Worm (Caenorhabditis elegans) whole organism, midembryonic: Measurements from ENCODE around the gene npr-43.

Experiments
- T22C8.4 ChIP-seq: fragments of 200-800 bp; sonication (Bioruptor generic); IDR thresholded peaks from 2 replicates; pipeline ENCODE4 v1.3.6; 2022; ENCODE audit warnings: missing genetic modification characterization, missing compliant biosample characterization
- cog-1 ChIP-seq: sonication (generic microtip); optimal IDR thresholded peaks from 2 replicates; lab custom pipeline; 2016; ENCODE audit warnings: missing genetic modification characterization, missing compliant biosample characterization
- flt-1 ChIP-seq: fragments of 200-800 bp; sonication (Bioruptor generic); IDR thresholded peaks from 2 replicates; pipeline ENCODE4 v1.3.6; 2022; ENCODE audit warnings: missing genetic modification characterization, missing compliant biosample characterization
- klf-2 ChIP-seq: fragments of 200-800 bp; sonication (Bioruptor generic); conservative IDR thresholded peaks from 2 replicates; pipeline ENCODE4 v1.3.6; 2022; ENCODE audit warnings: missing genetic modification reagents, missing genetic modification characterization, missing compliant biosample characterization
- med-1 ChIP-seq: sonication (generic microtip); optimal IDR thresholded peaks from 2 replicates; lab custom pipeline; 2017; ENCODE audit warnings: missing genetic modification characterization, mild to moderate bottlenecking, missing compliant biosample characterization, antibody characterized with exemption, missing genetic modification reagents; ENCODE audit not compliant: insufficient read depth
- ref-1 ChIP-seq: fragments of 200-800 bp; sonication (Bioruptor generic); conservative IDR thresholded peaks from 2 replicates; pipeline ENCODE4 v1.3.6; 2022; ENCODE audit warnings: missing genetic modification reagents, missing genetic modification characterization, missing compliant biosample characterization
- tab-1 ChIP-seq: fragments of 200-800 bp; sonication (Bioruptor generic); IDR thresholded peaks from 2 replicates; pipeline ENCODE4 v1.3.6; 2022; ENCODE audit warnings: missing genetic modification characterization, missing compliant biosample characterization
- ztf-23 ChIP-seq: fragments of 200-800 bp; sonication (Bioruptor generic); IDR thresholded peaks from 2 replicates; pipeline ENCODE4 v1.3.6; 2022; ENCODE audit warnings: missing genetic modification reagents, missing genetic modification characterization, missing compliant biosample characterization
- ztf-29 ChIP-seq: fragments of 200-800 bp; sonication (Bioruptor generic); IDR thresholded peaks from 2 replicates; pipeline ENCODE4 v1.3.6; 2022; ENCODE audit warnings: missing genetic modification reagents, missing genetic modification characterization, missing compliant biosample characterization

Gene npr-43

DNA sequence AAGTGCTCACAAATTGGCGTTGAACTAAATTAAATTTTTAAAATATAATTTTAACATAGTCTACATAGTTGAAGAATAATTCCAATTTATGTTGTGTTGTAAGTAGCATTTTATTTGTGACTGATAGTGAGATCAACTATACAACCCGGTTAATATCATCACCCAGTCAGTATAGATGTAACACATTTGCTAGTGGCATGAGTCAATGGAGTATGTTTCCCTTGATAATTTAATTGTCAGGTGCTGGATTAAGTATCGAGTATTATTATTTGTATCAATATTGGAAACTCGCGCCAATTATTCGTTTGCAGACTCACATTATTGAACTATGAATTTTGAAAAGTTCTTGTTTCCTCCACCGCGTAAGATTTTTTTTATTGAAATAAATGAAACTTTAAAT lies 44.0 kb downstream of the npr-43 start, which contains the start of gene srm-5:
Gene srm-5 (plus strand): TSS at position 301 of the 400 bp plus-strand sequence.
- TF ChIP-seq T22C8.4 (GFP tag; lab: Robert Waterston, UW) (no peak), tab-1 (GFP tag; lab: Robert Waterston, UW) (no peak), ztf-23 (GFP tag; lab: Robert Waterston, UW) (no peak), cog-1 (tag; lab: Kevin White, UChicago) (no peak), ref-1 (no peak), med-1 (GFP tag; lab: Kevin White, UChicago) (no peak), klf-2 (no peak), flt-1 (GFP tag; lab: Robert Waterston, UW) (no peak), ztf-29 (GFP tag; lab: Robert Waterston, UW) (no peak)

DNA sequence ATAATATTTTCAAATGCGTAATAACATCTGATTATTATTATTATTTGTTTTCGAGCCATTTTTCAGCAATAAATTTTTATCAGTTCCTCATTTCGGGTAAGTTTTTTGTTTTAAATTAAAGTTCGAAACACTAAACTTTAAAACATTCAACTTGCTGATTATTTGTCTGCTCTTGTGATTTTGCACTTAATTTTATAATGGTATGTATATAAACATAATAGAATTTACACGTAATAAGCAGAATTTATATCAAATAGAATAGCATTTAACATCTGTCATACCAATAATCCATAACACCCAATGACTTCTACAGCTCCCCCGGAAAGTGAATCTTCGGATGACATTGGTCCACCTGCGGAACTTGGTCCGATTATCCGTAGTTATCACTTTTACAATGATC lies 45.8 kb downstream of the npr-43 start, which contains the start of gene srm-4:
Gene srm-4 (plus strand): TSS at position 301 of the 400 bp plus-strand sequence.
- TF ChIP-seq tab-1 (GFP tag; lab: Robert Waterston, UW), result no peak
- TF ChIP-seq klf-2, result no peak
- no peak for TF ChIP-seq ztf-23 (GFP tag; lab: Robert Waterston, UW)
- TF ChIP-seq ref-1, result no peak
- TF ChIP-seq ztf-29 (GFP tag; lab: Robert Waterston, UW), result no peak
- TF ChIP-seq flt-1 (GFP tag; lab: Robert Waterston, UW), result no peak
- TF ChIP-seq cog-1 (tag; lab: Kevin White, UChicago), result no peak
- TF ChIP-seq T22C8.4 (GFP tag; lab: Robert Waterston, UW), result no peak
- TF ChIP-seq med-1 (GFP tag; lab: Kevin White, UChicago), result no peak

DNA sequence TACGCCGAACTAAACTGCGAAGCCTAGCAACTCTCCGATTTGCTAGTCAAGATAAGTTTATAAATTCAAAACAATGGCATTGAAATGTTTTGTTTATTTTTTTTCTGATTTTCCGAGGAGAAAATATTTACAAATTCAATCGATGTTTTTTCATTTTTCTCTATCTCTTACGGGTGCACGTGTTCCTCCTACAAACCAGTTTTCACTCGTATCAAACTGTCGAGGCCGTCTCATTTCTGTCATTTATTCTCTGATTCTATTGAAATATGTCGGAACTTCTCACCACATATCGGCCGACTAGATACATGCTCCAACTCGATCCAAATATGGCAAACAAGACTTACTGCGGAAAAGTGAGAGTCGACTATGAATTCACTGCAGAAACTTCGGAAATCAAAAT lies 47.4 kb downstream of the npr-43 start, which contains the start of gene F47B8.8:
Gene F47B8.8 (plus strand): TSS at position 257 of the 400 bp plus-strand sequence.
- TF ChIP-seq ztf-23 (GFP tag; lab: Robert Waterston, UW) (no peak), ref-1 (no peak), flt-1 (GFP tag; lab: Robert Waterston, UW) (no peak)

ce11 chrV:14328806-14329205 lies 50.1 kb downstream of the npr-43 start, which contains the start of gene pepm-1:
Gene pepm-1, plus strand, starts transcription at chrV:14329106.
- no peak for TF ChIP-seq med-1 (GFP tag; lab: Kevin White, UChicago)
- no peak for TF ChIP-seq cog-1 (tag; lab: Kevin White, UChicago)
- TF ChIP-seq tab-1 (GFP tag; lab: Robert Waterston, UW), result no peak
- no peak for TF ChIP-seq ztf-29 (GFP tag; lab: Robert Waterston, UW)
- TF ChIP-seq flt-1 (GFP tag; lab: Robert Waterston, UW), result no peak
- TF ChIP-seq T22C8.4 (GFP tag; lab: Robert Waterston, UW), result no peak
- TF ChIP-seq ztf-23 (GFP tag; lab: Robert Waterston, UW), result no peak
- no peak for TF ChIP-seq ref-1

DNA sequence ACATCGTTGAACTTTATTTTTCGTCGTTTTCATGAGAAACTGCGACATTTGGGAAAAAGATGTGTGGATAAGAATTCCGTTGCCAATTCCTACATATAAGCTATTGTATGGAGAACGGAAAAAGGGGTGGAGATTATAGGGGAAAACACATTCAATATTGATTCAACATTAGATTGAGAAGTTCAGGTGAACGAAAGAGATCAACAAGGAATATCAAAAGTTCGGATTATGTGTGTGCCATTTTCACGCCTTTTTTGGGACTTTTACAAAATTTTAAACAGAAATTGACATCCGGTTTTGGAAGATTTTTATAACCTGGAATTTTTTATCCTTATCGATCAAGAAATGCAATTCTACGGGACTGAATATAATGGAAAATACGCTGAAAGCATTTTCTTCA lies 51.1 kb downstream of the npr-43 start, which contains the start of gene F47B8.5:
Gene F47B8.5 (minus strand): TSS at position 101 of the 400 bp plus-strand sequence.
- TF ChIP-seq med-1 (GFP tag; lab: Kevin White, UChicago), result no peak
- TF ChIP-seq ztf-23 (GFP tag; lab: Robert Waterston, UW), result no peak
- no peak for TF ChIP-seq klf-2
- no peak for TF ChIP-seq cog-1 (tag; lab: Kevin White, UChicago)
